Worm (Caenorhabditis elegans): ENCODE measurements around the gene Y53F4A.2.
A peak's percentile ranks its signal among the peaks of the same experiment; 100 is the strongest.

The Y53F4A.2 gene

DNA sequence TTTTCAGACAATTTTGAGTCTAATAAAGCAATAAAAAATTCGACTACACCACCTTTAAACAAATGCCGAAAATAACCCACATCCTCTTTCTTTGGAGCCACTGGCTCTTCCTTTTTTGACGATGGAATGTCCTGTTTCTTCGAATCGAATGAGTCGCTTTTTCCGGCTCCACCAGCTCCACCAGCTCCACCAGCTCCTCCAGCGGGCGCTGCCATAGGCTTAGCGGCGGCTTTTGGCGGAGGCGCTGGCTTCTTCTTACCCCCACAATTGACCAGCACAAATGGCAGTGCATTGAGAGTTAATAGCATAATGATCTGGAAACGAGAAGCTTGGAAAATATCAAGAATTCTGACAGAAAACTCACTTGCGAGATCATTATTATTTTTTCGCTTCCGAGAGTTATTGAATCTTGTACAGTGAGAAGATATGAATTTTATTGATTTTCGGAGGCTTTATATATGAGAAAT is at the start of gene Y53F4A.2:
Gene Y53F4A.2, minus strand, starts transcription at position 417 of the 467 bp plus-strand sequence.
- TF ChIP-seq ceh-14 (tag; optimal IDR thresholded peaks at IDR 0.05) = no peak
- no peak for TF ChIP-seq Y22D7AL.16 (tag; optimal IDR thresholded peaks at IDR 0.05)
- TF ChIP-seq unc-3 (GFP tag; conservative IDR thresholded peaks at IDR 0.05) = no peak
- no peak for TF ChIP-seq unc-3 (tag; optimal IDR thresholded peaks at IDR 0.05)
- TF ChIP-seq unc-42 (tag; optimal IDR thresholded peaks at IDR 0.05) = no peak
- TF ChIP-seq ref-2 (tag; optimal IDR thresholded peaks at IDR 0.05) = no peak
- TF ChIP-seq npax-4 (tag; optimal IDR thresholded peaks at IDR 0.05) = no peak
- TF ChIP-seq pat-9 (tag; optimal IDR thresholded peaks at IDR 0.05) = no peak
- no peak for TF ChIP-seq pag-3 (tag; optimal IDR thresholded peaks at IDR 0.05; ENCODE audit: borderline replicate concordance)
- no peak for TF ChIP-seq sox-4 (tag; optimal IDR thresholded peaks at IDR 0.05)
- no peak for TF ChIP-seq ceh-45 (GFP tag; IDR thresholded peaks at IDR 0.05)

DNA sequence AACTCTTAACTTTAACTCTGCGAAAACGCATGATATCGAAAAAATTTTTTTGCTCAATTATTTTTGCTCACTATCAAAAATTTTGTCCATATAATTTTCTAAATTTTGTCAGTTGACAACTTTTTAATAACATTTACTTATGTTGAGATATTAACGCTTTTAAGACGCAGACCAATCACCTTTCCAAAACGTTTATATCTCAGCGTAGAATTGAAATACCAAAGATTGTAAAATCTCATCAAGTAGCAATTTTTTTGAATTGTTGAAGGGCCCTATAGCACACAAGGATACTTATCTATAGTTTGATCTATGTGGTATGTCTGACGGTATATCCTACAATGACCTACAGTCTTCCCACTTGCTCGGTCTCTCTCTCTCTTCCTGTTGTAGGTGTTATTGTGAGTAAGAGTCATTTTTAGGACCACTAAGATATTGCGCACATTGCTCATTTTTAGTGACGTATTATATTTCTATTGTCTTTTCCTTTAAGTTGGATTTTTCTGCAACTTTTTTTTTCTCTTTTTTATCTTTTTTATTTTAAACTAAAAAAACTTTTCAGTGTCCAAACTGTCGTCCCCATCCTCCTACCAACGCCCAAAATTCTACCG is 42.3 kb upstream of the Y53F4A.2 start, which contains the start of gene pde-3:
Gene pde-3, plus strand, starts transcription at position 558 of the 608 bp plus-strand sequence.
- TF ChIP-seq K09A11.1 (tag; optimal IDR thresholded peaks at IDR 0.05; ENCODE audit: insufficient read depth) = no peak
- no peak for TF ChIP-seq lin-11 (tag; optimal IDR thresholded peaks at IDR 0.05)
- no peak for TF ChIP-seq Y22D7AL.16 (tag; optimal IDR thresholded peaks at IDR 0.05)
- TF ChIP-seq ceh-19 (GFP tag; optimal IDR thresholded peaks at IDR 0.05) = no peak
- no peak for TF ChIP-seq che-1 (tag; optimal IDR thresholded peaks at IDR 0.05)
- TF ChIP-seq eyg-1 (tag; optimal IDR thresholded peaks at IDR 0.05) = no peak
- no peak for TF ChIP-seq C08G9.2 (tag; optimal IDR thresholded peaks at IDR 0.05)
- no peak for TF ChIP-seq sox-4 (tag; optimal IDR thresholded peaks at IDR 0.05)
- TF ChIP-seq ceh-22 (tag; optimal IDR thresholded peaks at IDR 0.05) = no peak

ce11 chrII:14916848-14917247 is 39.9 kb upstream of the Y53F4A.2 start:
- TF ChIP-seq nhr-11 (tag; optimal IDR thresholded peaks at IDR 0.05) (no peak), hlh-30 (tag; optimal IDR thresholded peaks at IDR 0.05; ENCODE audit: insufficient read depth) (peak; percentile 9)

DNA sequence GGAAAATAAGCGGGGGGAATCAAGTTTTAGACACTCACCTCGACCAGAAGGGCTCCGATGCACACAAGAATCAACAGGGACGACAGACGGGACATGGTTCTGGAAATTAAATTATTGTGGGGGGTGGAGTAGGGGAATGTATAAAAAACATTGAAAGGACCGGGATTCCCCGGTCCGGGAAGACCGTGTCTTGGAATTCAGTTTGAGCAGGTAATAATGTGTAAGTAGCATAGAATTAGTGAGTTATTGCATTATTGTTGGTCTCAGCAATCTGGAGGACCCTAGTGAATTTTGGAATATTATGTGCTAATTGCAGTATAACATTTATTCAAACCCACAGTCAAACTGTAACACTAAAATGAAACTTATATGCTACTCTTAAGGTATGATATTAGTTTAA is 33.4 kb upstream of the Y53F4A.2 start, which contains the start of gene R03C1.1:
Gene R03C1.1, minus strand, starts transcription at position 101 of the 400 bp plus-strand sequence.
- no peak for TF ChIP-seq unc-86 (tag; optimal IDR thresholded peaks at IDR 0.05)
- TF ChIP-seq hlh-8 (tag; optimal IDR thresholded peaks at IDR 0.05) = no peak
- no peak for TF ChIP-seq zip-5 (tag; optimal IDR thresholded peaks at IDR 0.05)
- no peak for TF ChIP-seq K02D7.2 (tag; optimal IDR thresholded peaks at IDR 0.05)
- TF ChIP-seq C38D4.7 (GFP tag; optimal IDR thresholded peaks at IDR 0.05) = no peak
- no peak for TF ChIP-seq ztf-16 (tag; optimal IDR thresholded peaks at IDR 0.05)
- no peak for TF ChIP-seq pag-3 (tag; optimal IDR thresholded peaks at IDR 0.05; ENCODE audit: borderline replicate concordance)
- no peak for TF ChIP-seq ceh-18 (tag; optimal IDR thresholded peaks at IDR 0.05)
- TF ChIP-seq ama-1 (optimal IDR thresholded peaks at IDR 0.05) = no peak

DNA sequence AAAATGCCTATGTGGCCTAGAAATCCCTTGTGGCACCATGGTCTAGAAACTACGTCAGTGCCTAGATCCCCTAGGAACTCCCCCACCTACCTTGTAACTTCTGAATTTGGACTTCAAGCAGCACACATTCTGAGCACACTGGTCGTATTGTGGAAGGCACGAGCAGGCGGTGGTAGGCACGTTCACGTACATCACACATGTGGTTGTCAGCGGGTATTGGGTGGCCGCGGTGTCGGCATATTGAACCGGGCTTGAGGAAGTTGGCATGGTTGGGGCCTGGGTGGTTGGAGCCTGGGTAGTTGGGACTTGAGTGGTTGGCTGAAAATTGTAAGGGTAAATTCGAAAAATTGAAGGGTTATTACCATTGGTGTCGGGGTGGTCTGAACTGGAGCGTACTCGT is 30.8 kb upstream of the Y53F4A.2 start:
- TF ChIP-seq ets-4 (tag; optimal IDR thresholded peaks at IDR 0.05) = no peak
- TF ChIP-seq hlh-6 (tag; optimal IDR thresholded peaks at IDR 0.05) = no peak
- no peak for TF ChIP-seq che-1 (tag; optimal IDR thresholded peaks at IDR 0.05)
- no peak for TF ChIP-seq ztf-16 (tag; optimal IDR thresholded peaks at IDR 0.05)
- no peak for TF ChIP-seq elt-2 (tag; optimal IDR thresholded peaks at IDR 0.05)
- TF ChIP-seq eyg-1 (tag; optimal IDR thresholded peaks at IDR 0.05) = no peak
- TF ChIP-seq pat-9 (tag; optimal IDR thresholded peaks at IDR 0.05) = no peak
- TF ChIP-seq ceh-30 (tag; optimal IDR thresholded peaks at IDR 0.05) = no peak
- TF ChIP-seq unc-42 (tag; optimal IDR thresholded peaks at IDR 0.05) = no peak
- no peak for TF ChIP-seq sox-4 (tag; optimal IDR thresholded peaks at IDR 0.05)
- no peak for TF ChIP-seq syd-9 (tag; optimal IDR thresholded peaks at IDR 0.05)
- no peak for TF ChIP-seq unc-86 (tag; optimal IDR thresholded peaks at IDR 0.05)

Measured in whole organism, late embryonic.